Worm (Caenorhabditis elegans): ENCODE results near the gene anoh-1.

DNA sequence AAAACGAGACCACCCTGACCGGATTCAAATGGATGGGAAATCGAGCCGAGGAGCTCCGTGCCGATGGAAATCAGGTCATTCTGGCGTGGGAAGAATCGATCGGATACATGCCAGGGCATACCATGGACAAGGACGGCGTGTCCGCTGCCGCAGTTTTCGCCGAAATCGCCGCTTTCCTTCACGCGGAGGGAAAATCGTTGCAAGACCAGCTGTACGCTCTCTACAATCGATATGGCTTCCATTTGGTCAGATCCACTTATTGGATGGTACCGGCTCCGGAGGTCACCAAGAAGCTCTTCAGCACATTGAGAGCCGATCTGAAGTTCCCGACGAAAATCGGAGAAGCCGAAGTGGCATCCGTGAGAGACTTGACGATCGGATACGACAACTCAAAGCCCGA, 55.6 kb downstream of the anoh-1 start:
- no peak for TF ChIP-seq tbx-2 (tag; optimal IDR thresholded peaks at IDR 0.05)
- no peak for TF ChIP-seq mdl-1 (tag; optimal IDR thresholded peaks at IDR 0.05)
- no peak for TF ChIP-seq elt-1 (tag; optimal IDR thresholded peaks at IDR 0.05)
- TF ChIP-seq egl-27 (tag; optimal IDR thresholded peaks at IDR 0.05): no peak
- no peak for TF ChIP-seq nhr-28 (tag; optimal IDR thresholded peaks at IDR 0.05)
- no peak for TF ChIP-seq zag-1 (tag; optimal IDR thresholded peaks at IDR 0.05)
- no peak for TF ChIP-seq lin-15B (tag; optimal IDR thresholded peaks at IDR 0.05)
- TF ChIP-seq lin-39 (tag; optimal IDR thresholded peaks at IDR 0.05): no peak
- no peak for TF ChIP-seq unc-62 (GFP tag; optimal IDR thresholded peaks at IDR 0.05)
- no peak for TF ChIP-seq unc-39 (tag; optimal IDR thresholded peaks at IDR 0.05)
- TF ChIP-seq pqm-1 (tag; optimal IDR thresholded peaks at IDR 0.05): no peak

All from whole organism, L3 larva.